Worm (Caenorhabditis elegans) whole organism, early embryonic: ENCODE measurements around the gene clec-233.

ENCODE experiments used
- ama-1 ChIP-seq: fragments of 150-350 bp; optimal IDR thresholded peaks from 2 replicates; lab custom pipeline; 2014
- ceh-13 ChIP-seq: fragments of 200-800 bp; sonication (Bioruptor generic); optimal IDR thresholded peaks from 2 replicates; lab custom pipeline; 2018; ENCODE audit warnings: mild to moderate bottlenecking, missing genetic modification characterization, missing compliant biosample characterization
- ceh-36 ChIP-seq: sonication (generic microtip); optimal IDR thresholded peaks from 2 replicates; lab custom pipeline; 2016; ENCODE audit warnings: missing genetic modification characterization, inconsistent platforms, missing compliant biosample characterization
- ets-7 ChIP-seq: sonication (generic microtip); optimal IDR thresholded peaks from 2 replicates; lab custom pipeline; 2016; ENCODE audit warnings: missing genotype, missing genetic modification characterization, missing compliant biosample characterization
- flt-1 ChIP-seq: fragments of 200-800 bp; sonication (Bioruptor generic); IDR thresholded peaks from 2 replicates; pipeline ENCODE4 v1.3.6; 2022; ENCODE audit warnings: missing genetic modification characterization, missing compliant biosample characterization
- hmbx-1 ChIP-seq: sonication (generic microtip); optimal IDR thresholded peaks from 2 replicates; lab custom pipeline; 2016; ENCODE audit warnings: mild to moderate bottlenecking, missing genetic modification characterization, missing compliant biosample characterization
- hmg-4 ChIP-seq: fragments of 200-800 bp; sonication (Bioruptor generic); optimal IDR thresholded peaks from 2 replicates; lab custom pipeline; 2018; ENCODE audit warnings: mild to moderate bottlenecking, missing genetic modification characterization, missing compliant biosample characterization
- hnd-1 ChIP-seq: sonication (generic microtip); optimal IDR thresholded peaks from 2 replicates; lab custom pipeline; 2016; ENCODE audit warnings: missing genetic modification characterization, missing compliant biosample characterization
- sea-1 ChIP-seq: fragments of 200-800 bp; sonication (Bioruptor generic); conservative IDR thresholded peaks from 2 replicates; pipeline ENCODE4 v1.3.6; 2022; ENCODE audit warnings: missing genetic modification characterization, missing compliant biosample characterization
- tbx-11 ChIP-seq: fragments of 200-800 bp; sonication (Bioruptor generic); IDR thresholded peaks from 2 replicates; pipeline ENCODE4 v1.3.6; 2022; ENCODE audit warnings: missing genetic modification characterization, missing compliant biosample characterization
- tbx-37 ChIP-seq: fragments of 200-800 bp; sonication (Bioruptor generic); conservative IDR thresholded peaks from 2 replicates; pipeline ENCODE4 v1.3.6; 2022; ENCODE audit warnings: missing genetic modification reagents, missing genetic modification characterization, missing compliant biosample characterization
- tra-4 ChIP-seq: sonication (generic microtip); optimal IDR thresholded peaks from 2 replicates; lab custom pipeline; 2017; ENCODE audit warnings: missing genetic modification characterization, missing compliant biosample characterization

ce11 chrV:16218522-16218921 lies 15.2 kb upstream of the clec-233 start, which contains the start of gene F11A5.15:
- TF ChIP-seq flt-1, result no peak
- no peak for TF ChIP-seq sea-1
- no peak for TF ChIP-seq tbx-11 (GFP tag; lab: Robert Waterston, UW)
- TF ChIP-seq tbx-37 (GFP tag; lab: Robert Waterston, UW), result no peak
- TF ChIP-seq hmg-4 (GFP tag; lab: Kevin White, UChicago), result no peak
- TF ChIP-seq ceh-13, result no peak
- TF ChIP-seq ceh-36 (tag; lab: Kevin White, UChicago), result no peak
- TF ChIP-seq hnd-1, result no peak
- no peak for TF ChIP-seq ama-1 (lab: Kevin White, UChicago)
- TF ChIP-seq tra-4 (tag; lab: Kevin White, UChicago), result no peak
- TF ChIP-seq hmbx-1 (tag; lab: Kevin White, UChicago), result no peak
- TF ChIP-seq ets-7 (tag; lab: Kevin White, UChicago), result no peak
